Worm (Caenorhabditis elegans) whole organism, L4 larva: ENCODE measurements around the gene Y51H4A.941.

Experiments
- nhr-10 ChIP-seq: fragments of 150-350 bp; optimal IDR thresholded peaks from 2 replicates; lab custom pipeline; 2014; ENCODE audit warnings: missing biosample characterization, missing genetic modification characterization
- tag-97 ChIP-seq: fragments of 200-800 bp; sonication (Bioruptor generic); IDR thresholded peaks from 2 replicates; pipeline ENCODE4 v1.3.6; 2022; ENCODE audit warnings: missing genetic modification characterization, missing compliant biosample characterization

- TF ChIP-seq tag-97 (GFP tag; lab: Robert Waterston, UW) (no peak), nhr-10 (tag; lab: Kevin White, UChicago) (no peak)
Observed at ce11 chrIV:16743530-16743929, 49.1 kb upstream of the Y51H4A.941 start, which contains the start of gene Y43D4A.1.
